Worm (Caenorhabditis elegans): ENCODE data around the gene F07A11.5.
A peak's percentile ranks its signal among the peaks of the same experiment; 100 is the strongest.

The F07A11.5 gene

ce11 chrII:11612034-11612723 lies at the start of gene F07A11.5:
F07A11.5 (plus strand) TSS chrII:11612300.
- TF ChIP-seq daf-16 (GFP tag; optimal IDR thresholded peaks at IDR 0.05) (no peak), daf-16 (tag; optimal IDR thresholded peaks at IDR 0.05) (peak; percentile 57), lin-1 (GFP tag; IDR thresholded peaks at IDR 0.05) (no peak), lim-7 (GFP tag; IDR thresholded peaks at IDR 0.05) (0 out of 2 replicates have a peak, but pooled peaks have one; percentile 51), mdl-1 (tag; optimal IDR thresholded peaks at IDR 0.05) (peak in 1 of 2 experiments; percentile 29), ctbp-1 (GFP tag; IDR thresholded peaks at IDR 0.05) (no peak), hlh-30 (tag; optimal IDR thresholded peaks at IDR 0.05; ENCODE audit: insufficient read depth) (peak; percentile 52), dve-1 (tag; optimal IDR thresholded peaks at IDR 0.05; ENCODE audit: insufficient read depth) (peak; percentile 2), lin-15B (tag; optimal IDR thresholded peaks at IDR 0.05) (no peak), hlh-11 (tag; optimal IDR thresholded peaks at IDR 0.05) (peak; percentile 17), mxl-3 (GFP tag; optimal IDR thresholded peaks at IDR 0.05) (peak; percentile 9), dmd-6 (GFP tag; IDR thresholded peaks at IDR 0.05) (peak; percentile 50)

- TF ChIP-seq ceh-28 (tag; optimal IDR thresholded peaks at IDR 0.05) (no peak), lsy-2 (tag; optimal IDR thresholded peaks at IDR 0.05) (no peak), snpc-1.2 (GFP tag; IDR thresholded peaks at IDR 0.05) (no peak), dmd-9 (GFP tag; IDR thresholded peaks at IDR 0.05) (no peak), R02D3.7 (tag; optimal IDR thresholded peaks at IDR 0.05) (no peak), ama-1 (optimal IDR thresholded peaks at IDR 0.05) (no peak)
These were observed 48.0 kb upstream of the F07A11.5 start, which contains the start of gene F54D5.15 for ce11 chrII:11564127-11564526. F54D5.15 (minus strand) TSS chrII:11564227.

- TF ChIP-seq set-16 (GFP tag; IDR thresholded peaks at IDR 0.05) (peak; percentile 68), ama-1 (optimal IDR thresholded peaks at IDR 0.05) (no peak), zag-1 (tag; optimal IDR thresholded peaks at IDR 0.05) (no peak), unc-62 (GFP tag; optimal IDR thresholded peaks at IDR 0.05 in 1 of 2) (peak in 1 of 2 experiments; percentile 31), unc-62 (tag; optimal IDR thresholded peaks at IDR 0.05) (no peak), nhr-6 (tag; optimal IDR thresholded peaks at IDR 0.05) (peak; percentile 37), hlh-30 (tag; optimal IDR thresholded peaks at IDR 0.05; ENCODE audit: insufficient read depth) (no peak), madf-5 (GFP tag; IDR thresholded peaks at IDR 0.05) (0 out of 4 replicates have a peak, but pooled peaks of 1 of the 2 experiments have one; percentile 60), egl-43 (GFP tag; IDR thresholded peaks at IDR 0.05) (peak; percentile 69; the same call in 1 of the 2 replicates), aha-1 (tag) (peak; percentile 43)
These were observed 45.0 kb upstream of the F07A11.5 start, which contains the start of gene F54D5.5 for ce11 chrII:11566970-11567711. F54D5.5 (minus strand) TSS chrII:11567020.

- no peak for TF ChIP-seq R02D3.7 (tag; optimal IDR thresholded peaks at IDR 0.05)
- TF ChIP-seq zag-1 (tag; optimal IDR thresholded peaks at IDR 0.05): no peak
- TF ChIP-seq nhr-28 (tag; optimal IDR thresholded peaks at IDR 0.05): no peak
- TF ChIP-seq hmg-1.1 (GFP tag; IDR thresholded peaks at IDR 0.05): no peak
- TF ChIP-seq cey-2 (tag; optimal IDR thresholded peaks at IDR 0.05; ENCODE audit: borderline replicate concordance, insufficient read depth): no peak
- TF ChIP-seq F44E2.7 (GFP tag; IDR thresholded peaks at IDR 0.05): no peak
- TF ChIP-seq mxl-2 (GFP tag; conservative IDR thresholded peaks at IDR 0.05): no peak
- no peak for TF ChIP-seq mdt-29 (GFP tag; IDR thresholded peaks at IDR 0.05)
- TF ChIP-seq tra-1 (GFP tag; IDR thresholded peaks at IDR 0.05): no peak
- TF ChIP-seq rbr-2 (tag; optimal IDR thresholded peaks at IDR 0.05): no peak
- TF ChIP-seq snpc-4 (tag; optimal IDR thresholded peaks at IDR 0.05): no peak
- no peak for TF ChIP-seq daf-8 (GFP tag; IDR thresholded peaks at IDR 0.05)
- TF ChIP-seq pha-4 (GFP tag; IDR thresholded peaks at IDR 0.05): no peak
- no peak for TF ChIP-seq pha-4 (tag; optimal IDR thresholded peaks at IDR 0.05)
- TF ChIP-seq nhr-76 (tag; optimal IDR thresholded peaks at IDR 0.05): no peak
- no peak for TF ChIP-seq dpl-1 (GFP tag; optimal IDR thresholded peaks at IDR 0.05)
- TF ChIP-seq jun-1 (tag; optimal IDR thresholded peaks at IDR 0.05): no peak
- no peak for TF ChIP-seq zip-11 (GFP tag; IDR thresholded peaks at IDR 0.05)
- no peak for TF ChIP-seq ces-1 (GFP tag; optimal IDR thresholded peaks at IDR 0.05)
- TF ChIP-seq Y75B8A.6 (GFP tag; IDR thresholded peaks at IDR 0.05): no peak
- no peak for TF ChIP-seq pqm-1 (tag; optimal IDR thresholded peaks at IDR 0.05)
These were observed 43.4 kb upstream of the F07A11.5 start for ce11 chrII:11568670-11569069.

Data from whole organism, L4 larva.